Fruit fly (Drosophila melanogaster) whole organism, adult: ENCODE measurements around the gene Socs16D.

Experiments used
- CG12768 ChIP-seq: fragments of 200-800 bp; sonication (Bioruptor generic); optimal IDR thresholded peaks from 2 replicates; lab custom pipeline; 2017; ENCODE audit warnings: missing biosample characterization, missing genetic modification characterization, mild to moderate bottlenecking, moderate library complexity, missing genetic modification reagents
- CG14711 ChIP-seq: fragments of 200-800 bp; sonication (Bioruptor generic); optimal IDR thresholded peaks from 2 replicates; lab custom pipeline; 2018; ENCODE audit warnings: missing biosample characterization, mild to moderate bottlenecking, missing genetic modification characterization, moderate library complexity
- CG33017 ChIP-seq: fragments of 200-800 bp; sonication (Bioruptor generic); optimal IDR thresholded peaks from 2 replicates; lab custom pipeline; 2018; ENCODE audit warnings: missing biosample characterization, mild to moderate bottlenecking, missing genetic modification characterization, moderate library complexity
- CG5204 ChIP-seq: fragments of 200-800 bp; sonication (Bioruptor generic); optimal IDR thresholded peaks from 2 replicates; lab custom pipeline; 2016; ENCODE audit warnings: missing biosample characterization, missing genetic modification characterization
- CG7045 ChIP-seq: fragments of 200-800 bp; sonication (Bioruptor generic); optimal IDR thresholded peaks from 2 replicates; lab custom pipeline; 2017; ENCODE audit warnings: missing biosample characterization, mild to moderate bottlenecking, missing genetic modification characterization
- CG7101 ChIP-seq: fragments of 200-800 bp; sonication (Bioruptor generic); optimal IDR thresholded peaks from 2 replicates; lab custom pipeline; 2018; ENCODE audit warnings: missing biosample characterization, mild to moderate bottlenecking, missing genetic modification characterization, moderate library complexity
- Hr96 ChIP-seq: fragments of 200-800 bp; sonication (Bioruptor generic); optimal IDR thresholded peaks from 2 replicates; lab custom pipeline; 2016; ENCODE audit warnings: missing biosample characterization, missing genetic modification characterization
- cic ChIP-seq: fragments of 200-800 bp; sonication (Bioruptor generic); optimal IDR thresholded peaks from 2 replicates; lab custom pipeline; 2017; ENCODE audit warnings: missing biosample characterization, mild to moderate bottlenecking, missing genetic modification characterization, moderate library complexity
- pad ChIP-seq: fragments of 200-800 bp; sonication (Bioruptor generic); optimal IDR thresholded peaks from 3 replicates; lab custom pipeline; 2017; ENCODE audit warnings: missing biosample characterization, missing genetic modification characterization, mild to moderate bottlenecking, moderate library complexity, missing genetic modification reagents
- tj ChIP-seq: fragments of 200-800 bp; sonication (Bioruptor generic); optimal IDR thresholded peaks from 3 replicates; lab custom pipeline; 2017; ENCODE audit warnings: missing biosample characterization, mild to moderate bottlenecking, missing genetic modification characterization, moderate library complexity

The Socs16D gene

DNA sequence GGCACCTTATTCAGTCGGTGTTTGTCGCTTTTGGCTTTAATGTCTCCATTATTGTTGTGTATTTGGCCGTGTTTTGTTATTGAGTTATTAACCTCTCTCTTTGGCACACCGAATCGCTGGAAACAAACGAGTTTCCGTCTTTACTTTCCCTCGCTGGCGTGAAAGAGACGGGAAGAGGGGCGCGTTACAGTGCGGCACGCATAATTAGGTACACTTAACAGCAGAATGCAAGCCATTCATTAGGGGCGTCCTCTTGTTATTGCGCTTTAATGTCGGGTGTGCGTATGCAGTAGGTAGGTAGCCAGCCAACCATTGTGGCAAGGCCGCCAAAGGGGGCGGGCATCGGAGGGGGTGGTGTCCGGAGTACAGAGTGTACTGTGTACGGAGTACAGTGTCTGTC is 52.8 kb downstream of the Socs16D start:
- no peak for TF ChIP-seq CG7101 (tag; lab: Kevin White, UChicago)
- no peak for TF ChIP-seq CG7045 (GFP tag; lab: Kevin White, UChicago)
- no peak for TF ChIP-seq cic (GFP tag; lab: Kevin White, UChicago)
- TF ChIP-seq Hr96 (GFP tag; lab: Kevin White, UChicago), result no peak
- no peak for TF ChIP-seq CG14711 (tag; lab: Kevin White, UChicago)
- no peak for TF ChIP-seq CG33017 (tag; lab: Kevin White, UChicago)

DNA sequence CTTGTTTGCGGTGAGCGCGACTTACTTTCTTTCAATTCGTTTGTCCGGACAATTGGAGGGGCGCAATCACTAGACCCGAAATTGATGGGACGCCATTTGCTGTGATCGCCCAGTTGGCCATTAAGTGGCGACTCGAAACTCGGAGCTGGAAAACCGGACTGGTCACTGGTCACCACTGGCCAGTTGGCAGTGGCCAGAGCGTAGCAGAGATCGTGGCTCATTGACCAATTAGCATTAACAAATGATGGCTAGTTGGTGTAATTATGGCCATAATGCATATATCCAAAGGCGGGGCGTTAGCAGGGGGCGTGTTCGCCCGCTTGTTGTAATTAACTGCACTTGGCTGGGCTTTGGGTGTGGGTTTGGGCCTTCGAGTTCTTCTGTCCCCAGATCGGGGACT is 55.5 kb downstream of the Socs16D start:
- TF ChIP-seq CG7045 (GFP tag; lab: Kevin White, UChicago) (no peak), CG7101 (tag; lab: Kevin White, UChicago) (no peak), CG12768 (GFP tag; lab: Kevin White, UChicago) (no peak), CG14711 (tag; lab: Kevin White, UChicago) (no peak), CG33017 (tag; lab: Kevin White, UChicago) (no peak), CG5204 (GFP tag; lab: Kevin White, UChicago) (no peak), tj (GFP tag; lab: Kevin White, UChicago) (no peak), pad (no peak), Hr96 (GFP tag; lab: Kevin White, UChicago) (no peak), cic (GFP tag; lab: Kevin White, UChicago) (no peak)
